Worm (Caenorhabditis elegans) whole organism, young adult: Measurements from ENCODE around the gene gos-28.

ENCODE experiments used
- B0019.2 ChIP-seq: fragments of 200-800 bp; sonication (Bioruptor generic); conservative IDR thresholded peaks from 2 replicates; pipeline ENCODE4 v1.3.6; 2022; ENCODE audit warnings: missing genetic modification reagents, missing genetic modification characterization, missing compliant biosample characterization
- B0261.1 ChIP-seq: sonication (generic microtip); optimal IDR thresholded peaks from 2 replicates; lab custom pipeline; 2016; ENCODE audit warnings: mild to moderate bottlenecking, missing genetic modification characterization, moderate library complexity, missing compliant biosample characterization
- C17E4.6 ChIP-seq: fragments of 200-800 bp; sonication (Bioruptor generic); IDR thresholded peaks from 2 replicates; pipeline ENCODE4 v1.3.6; 2022; ENCODE audit warnings: missing genetic modification reagents, missing genetic modification characterization, missing compliant biosample characterization
- F22D6.2 ChIP-seq: sonication (generic microtip); optimal IDR thresholded peaks from 2 replicates; lab custom pipeline; 2016; ENCODE audit warnings: mild to moderate bottlenecking, missing genetic modification characterization, missing compliant biosample characterization
- F55B11.4 ChIP-seq: sonication (generic microtip); optimal IDR thresholded peaks from 2 replicates; lab custom pipeline; 2016; ENCODE audit warnings: missing compliant biosample characterization, missing genetic modification characterization, borderline replicate concordance; ENCODE audit not compliant: insufficient read depth
- K11D2.4 ChIP-seq: fragments of 200-800 bp; sonication (Bioruptor generic); IDR thresholded peaks from 2 replicates; pipeline ENCODE4 v1.3.6; 2022; ENCODE audit warnings: missing genetic modification reagents, missing genetic modification characterization, missing compliant biosample characterization
- T07F8.4 ChIP-seq: sonication (generic microtip); optimal IDR thresholded peaks from 2 replicates; lab custom pipeline; 2016; ENCODE audit warnings: mild to moderate bottlenecking, missing genetic modification characterization, moderate library complexity, missing compliant biosample characterization
- T26A5.8 ChIP-seq: sonication (generic microtip); optimal IDR thresholded peaks from 2 replicates; lab custom pipeline; 2016; ENCODE audit warnings: missing genetic modification characterization, missing compliant biosample characterization
- Y53G8AR.9 ChIP-seq: fragments of 200-800 bp; sonication (Bioruptor generic); conservative IDR thresholded peaks from 2 replicates; pipeline ENCODE4 v1.3.6; 2022; ENCODE audit warnings: missing genetic modification reagents, missing genetic modification characterization, missing compliant biosample characterization
- Y67H2A.10 ChIP-seq: fragments of 200-800 bp; sonication (Bioruptor generic); conservative IDR thresholded peaks from 2 replicates; pipeline ENCODE4 v1.3.6; 2022; ENCODE audit warnings: missing genetic modification reagents, missing genetic modification characterization, missing compliant biosample characterization
- ama-1 ChIP-seq, 3 experiments: fragments of 150-350 bp in 1 of 3; sonication (generic microtip) in 2 of 3; optimal IDR thresholded peaks; 2 replicates each; lab custom pipeline; 2014 to 2018; ENCODE audit warnings: missing biosample characterization in 2 of 3, missing genetic modification characterization in 2 of 3, missing genetic modification reagents in 2 of 3
- attf-5 ChIP-seq: fragments of 200-800 bp; sonication (Bioruptor generic); optimal IDR thresholded peaks from 2 replicates; lab custom pipeline; 2018; ENCODE audit warnings: mild to moderate bottlenecking, missing genetic modification characterization, missing compliant biosample characterization
- ceh-79 ChIP-seq: sonication (generic microtip); optimal IDR thresholded peaks from 2 replicates; lab custom pipeline; 2017; ENCODE audit warnings: mild to moderate bottlenecking, missing genetic modification characterization, missing compliant biosample characterization
- chd-7 ChIP-seq: sonication (generic microtip); optimal IDR thresholded peaks from 2 replicates; lab custom pipeline; 2016; ENCODE audit warnings: mild to moderate bottlenecking, missing genetic modification characterization, moderate library complexity, missing compliant biosample characterization
- die-1 ChIP-seq: sonication (generic microtip); optimal IDR thresholded peaks from 2 replicates; lab custom pipeline; 2016; ENCODE audit warnings: missing genotype, mild to moderate bottlenecking, missing genetic modification characterization, missing compliant biosample characterization
- egl-44 ChIP-seq: fragments of 200-800 bp; sonication (Bioruptor generic); IDR thresholded peaks from 2 replicates; pipeline ENCODE4 v1.3.6; 2022; ENCODE audit warnings: missing genetic modification reagents, missing genetic modification characterization, missing compliant biosample characterization
- fkh-3 ChIP-seq: sonication (generic microtip); optimal IDR thresholded peaks from 2 replicates; lab custom pipeline; 2016; ENCODE audit warnings: mild to moderate bottlenecking, missing genetic modification characterization, missing compliant biosample characterization
- lsy-27 ChIP-seq: sonication (generic microtip); optimal IDR thresholded peaks from 2 replicates; lab custom pipeline; 2017; ENCODE audit warnings: missing genetic modification characterization, mild to moderate bottlenecking, missing compliant biosample characterization, antibody characterized with exemption, missing genotype, borderline replicate concordance; ENCODE audit not compliant: insufficient read depth
- mcd-1 ChIP-seq: fragments of 200-800 bp; sonication (Bioruptor generic); IDR thresholded peaks from 2 replicates; pipeline ENCODE4 v1.3.6; 2022; ENCODE audit warnings: missing genetic modification reagents, missing genetic modification characterization, missing compliant biosample characterization
- mes-4 ChIP-seq: sonication (generic microtip); optimal IDR thresholded peaks from 2 replicates; lab custom pipeline; 2016; ENCODE audit warnings: missing genotype, missing genetic modification characterization, missing compliant biosample characterization
- nfya-1 ChIP-seq: sonication (generic microtip); optimal IDR thresholded peaks from 2 replicates; lab custom pipeline; 2017; ENCODE audit warnings: antibody characterized with exemption, missing compliant biosample characterization, missing genetic modification characterization, borderline replicate concordance; ENCODE audit not compliant: insufficient read depth
- nfyb-1 ChIP-seq: fragments of 200-800 bp; sonication (Bioruptor generic); IDR thresholded peaks from 2 replicates; pipeline ENCODE4 v1.3.6; 2022; ENCODE audit warnings: missing genetic modification reagents, missing genetic modification characterization, missing compliant biosample characterization
- nhr-80 ChIP-seq: sonication (generic microtip); optimal IDR thresholded peaks from 2 replicates; lab custom pipeline; 2016; ENCODE audit warnings: missing genetic modification characterization, missing compliant biosample characterization
- pbrm-1 ChIP-seq: fragments of 200-800 bp; sonication (Bioruptor generic); IDR thresholded peaks from 2 replicates; pipeline ENCODE4 v1.3.6; 2022; ENCODE audit warnings: missing genetic modification reagents, missing genetic modification characterization, missing compliant biosample characterization
- snpc-1.1 ChIP-seq: sonication (generic microtip); optimal IDR thresholded peaks from 2 replicates; lab custom pipeline; 2017; ENCODE audit warnings: missing genetic modification characterization, mild to moderate bottlenecking, missing compliant biosample characterization, antibody characterized with exemption, moderate library complexity, missing genotype, missing genetic modification reagents; ENCODE audit not compliant: insufficient read depth
- snpc-3.4 ChIP-seq: sonication (generic microtip); optimal IDR thresholded peaks from 2 replicates; lab custom pipeline; 2017; ENCODE audit warnings: missing genetic modification characterization, mild to moderate bottlenecking, missing compliant biosample characterization, antibody characterized with exemption, moderate library complexity, missing genotype, missing genetic modification reagents
- somi-1 ChIP-seq: fragments of 200-800 bp; sonication (Bioruptor generic); optimal IDR thresholded peaks from 2 replicates; lab custom pipeline; 2018; ENCODE audit warnings: mild to moderate bottlenecking, missing genetic modification characterization, missing compliant biosample characterization
- tbp1 ChIP-seq: fragments of 200-800 bp; sonication (Bioruptor generic); optimal IDR thresholded peaks from 2 replicates; lab custom pipeline; 2018; ENCODE audit warnings: mild to moderate bottlenecking, missing genetic modification characterization, missing compliant biosample characterization
- unc-130 ChIP-seq: sonication (generic microtip); optimal IDR thresholded peaks from 2 replicates; lab custom pipeline; 2016; ENCODE audit warnings: missing genetic modification reagents, missing genetic modification characterization, missing compliant biosample characterization
- zim-3 ChIP-seq: sonication (generic microtip); optimal IDR thresholded peaks from 2 replicates; lab custom pipeline; 2017; ENCODE audit warnings: mild to moderate bottlenecking, missing genetic modification characterization, moderate library complexity, missing compliant biosample characterization
- ztf-22 ChIP-seq: fragments of 200-800 bp; sonication (Bioruptor generic); optimal IDR thresholded peaks from 2 replicates; lab custom pipeline; 2018; ENCODE audit warnings: mild to moderate bottlenecking, missing genetic modification characterization, moderate library complexity, missing compliant biosample characterization
- ztf-25 ChIP-seq: fragments of 200-800 bp; sonication (Bioruptor generic); IDR thresholded peaks from 2 replicates; pipeline ENCODE4 v1.3.6; 2022; ENCODE audit warnings: missing genetic modification reagents, missing genetic modification characterization, missing compliant biosample characterization
- ztf-6 ChIP-seq: fragments of 200-800 bp; sonication (Bioruptor generic); IDR thresholded peaks from 2 replicates; pipeline ENCODE4 v1.3.6; 2022; ENCODE audit warnings: missing genetic modification reagents, missing genetic modification characterization, missing compliant biosample characterization

Gene gos-28

ce11 chrIII:7375434-7375833 lies 26.5 kb upstream of the gos-28 start:
- TF ChIP-seq F55B11.4, result no peak
- TF ChIP-seq ama-1 (optimal IDR thresholded peaks at IDR 0.05; lab: Kevin White, UChicago), result peak; percentile 55
- TF ChIP-seq ama-1 (GFP tag; optimal IDR thresholded peaks at IDR 0.05; lab: Kevin White, UChicago), result no peak
- no peak for TF ChIP-seq snpc-1.1 (tag; lab: Kevin White, UChicago)
- peak; percentile 77 for TF ChIP-seq nhr-80
- no peak for TF ChIP-seq die-1 (tag; lab: Kevin White, UChicago)
- TF ChIP-seq ztf-25 (GFP tag; lab: Robert Waterston, UW), result no peak
- no peak for TF ChIP-seq zim-3
- TF ChIP-seq, all 124 proteins: peak for 2

- TF ChIP-seq T26A5.8 (tag; lab: Kevin White, UChicago) (no peak), tbp1 (peak; percentile 6), mcd-1 (no peak), pbrm-1 (GFP tag; lab: Robert Waterston, UW) (0 out of 2 replicates have a peak, but pooled peaks have one; percentile 6), unc-130 (GFP tag; lab: Kevin White, UChicago) (no peak), B0019.2 (GFP tag; lab: Robert Waterston, UW) (no peak), Y53G8AR.9 (GFP tag; lab: Robert Waterston, UW) (no peak), Y67H2A.10 (no peak), F22D6.2 (no peak), egl-44 (no peak), ceh-79 (tag; lab: Kevin White, UChicago) (no peak), ztf-6 (GFP tag; lab: Robert Waterston, UW) (no peak), nfya-1 (tag; lab: Kevin White, UChicago) (no peak), K11D2.4 (GFP tag; lab: Robert Waterston, UW) (no peak), fkh-3 (tag; lab: Kevin White, UChicago) (no peak), somi-1 (GFP tag; lab: Kevin White, UChicago) (no peak), attf-5 (GFP tag; lab: Kevin White, UChicago) (no peak), C17E4.6 (GFP tag; lab: Robert Waterston, UW) (no peak), ama-1 (optimal IDR thresholded peaks at IDR 0.05; lab: Kevin White, UChicago) (peak; percentile 50), ama-1 (GFP tag; optimal IDR thresholded peaks at IDR 0.05; lab: Kevin White, UChicago) (no peak), ztf-22 (GFP tag; lab: Kevin White, UChicago) (no peak), snpc-3.4 (no peak), nfyb-1 (GFP tag; lab: Robert Waterston, UW) (no peak)
Measured at ce11 chrIII:7374681-7375271, 25.8 kb upstream of the gos-28 start, which contains the start of gene mml-1. TSS of gene mml-1 (minus strand) at chrIII:7374731.

- TF ChIP-seq lsy-27 (tag; lab: Kevin White, UChicago) (no peak), nhr-80 (no peak), T26A5.8 (tag; lab: Kevin White, UChicago) (no peak), T07F8.4 (tag; lab: Kevin White, UChicago) (no peak), K11D2.4 (GFP tag; lab: Robert Waterston, UW) (no peak)
Measured at ce11 chrIII:7373802-7374435, 24.9 kb upstream of the gos-28 start.

ce11 chrIII:7370569-7370968 lies 21.6 kb upstream of the gos-28 start:
- TF ChIP-seq tbp1, result peak; percentile 25
- TF ChIP-seq ztf-25 (GFP tag; lab: Robert Waterston, UW), result no peak
- TF ChIP-seq B0261.1 (tag; lab: Kevin White, UChicago), result no peak
- TF ChIP-seq fkh-3 (tag; lab: Kevin White, UChicago), result no peak
- TF ChIP-seq chd-7, result no peak
- TF ChIP-seq mes-4 (tag; lab: Kevin White, UChicago), result no peak
